Worm (Caenorhabditis elegans) whole organism, L4 larva: ENCODE measurements around the gene Y37H2A.13.

Experiments
- F10B5.3 ChIP-seq: sonication (generic microtip); optimal IDR thresholded peaks from 2 replicates; lab custom pipeline; 2016; ENCODE audit warnings: mild to moderate bottlenecking, missing genetic modification characterization, missing compliant biosample characterization
- ama-1 ChIP-seq: fragments of 150-350 bp; optimal IDR thresholded peaks from 2 replicates; lab custom pipeline; 2014; ENCODE audit warnings: inconsistent platforms, mixed read lengths
- ces-1 ChIP-seq: fragments of 150-350 bp; sonication (generic microtip); optimal IDR thresholded peaks from 4 replicates; lab custom pipeline; 2014; ENCODE audit warnings: missing biosample characterization, missing genetic modification reagents, missing genetic modification characterization
- dve-1 ChIP-seq: sonication (generic microtip); optimal IDR thresholded peaks from 2 replicates; lab custom pipeline; 2017; ENCODE audit warnings: antibody characterized with exemption, mild to moderate bottlenecking, missing genetic modification characterization, missing compliant biosample characterization; ENCODE audit not compliant: insufficient read depth
- lin-13 ChIP-seq: fragments of 150-350 bp; optimal IDR thresholded peaks from 2 replicates; lab custom pipeline; 2014; ENCODE audit warnings: missing biosample characterization, missing genetic modification reagents, missing genetic modification characterization
- mxl-3 ChIP-seq: fragments of 200-800 bp; sonication (Bioruptor generic); optimal IDR thresholded peaks from 2 replicates; lab custom pipeline; 2018; ENCODE audit warnings: mild to moderate bottlenecking, missing genetic modification characterization, missing compliant biosample characterization
- nhr-28 ChIP-seq: fragments of 150-350 bp; optimal IDR thresholded peaks from 2 replicates; lab custom pipeline; 2014; ENCODE audit warnings: missing biosample characterization, missing genetic modification characterization
- nhr-48 ChIP-seq: sonication (generic microtip); optimal IDR thresholded peaks from 2 replicates; lab custom pipeline; 2016; ENCODE audit warnings: mild to moderate bottlenecking, missing genetic modification characterization, missing compliant biosample characterization
- sdz-12 ChIP-seq: fragments of 200-800 bp; sonication (Bioruptor generic); optimal IDR thresholded peaks from 2 replicates; lab custom pipeline; 2018; ENCODE audit warnings: mild to moderate bottlenecking, missing genetic modification characterization, missing compliant biosample characterization
- spr-1 ChIP-seq: sonication (generic microtip); optimal IDR thresholded peaks from 2 replicates; lab custom pipeline; 2016; ENCODE audit warnings: mild to moderate bottlenecking, missing genetic modification characterization, missing compliant biosample characterization
- unc-130 ChIP-seq: sonication (generic microtip); optimal IDR thresholded peaks from 2 replicates; lab custom pipeline; 2016; ENCODE audit warnings: missing genetic modification reagents, missing genetic modification characterization, missing compliant biosample characterization
- zip-11 ChIP-seq: fragments of 200-800 bp; sonication (Bioruptor generic); IDR thresholded peaks from 2 replicates; pipeline ENCODE4 v1.3.6; 2022; ENCODE audit warnings: missing genetic modification characterization, missing compliant biosample characterization
- ztf-11 ChIP-seq: fragments of 150-350 bp; optimal IDR thresholded peaks from 2 replicates; lab custom pipeline; 2014; ENCODE audit warnings: missing biosample characterization, missing genetic modification characterization

DNA sequence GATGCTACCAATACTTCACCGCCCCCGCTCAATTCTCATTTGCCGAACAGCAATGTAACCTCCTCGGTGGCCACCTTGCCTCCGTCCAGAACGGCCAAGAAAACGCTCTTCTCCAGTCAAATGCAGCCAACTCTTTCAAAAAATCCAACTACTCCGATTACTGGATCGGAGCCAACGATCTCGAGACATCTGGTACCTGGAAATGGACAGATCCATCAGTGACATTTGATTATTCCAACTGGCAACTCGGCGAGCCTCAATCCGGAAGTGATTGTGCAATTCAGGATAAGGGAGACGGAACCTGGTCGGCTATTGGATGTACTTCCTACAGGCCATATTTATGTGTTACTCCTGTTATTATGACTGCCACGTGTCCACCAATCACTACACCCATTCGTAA is 15.5 kb downstream of the Y37H2A.13 start:
- TF ChIP-seq ztf-11 (no peak), nhr-28 (tag; lab: Kevin White, UChicago) (no peak), mxl-3 (GFP tag; lab: Kevin White, UChicago) (no peak), ces-1 (GFP tag; lab: Kevin White, UChicago) (no peak), nhr-48 (no peak), sdz-12 (GFP tag; lab: Kevin White, UChicago) (no peak), zip-11 (GFP tag; lab: Robert Waterston, UW) (no peak), unc-130 (GFP tag; lab: Kevin White, UChicago) (no peak), lin-13 (GFP tag; lab: Kevin White, UChicago) (no peak), F10B5.3 (no peak), dve-1 (tag; lab: Kevin White, UChicago) (no peak), spr-1 (no peak), ama-1 (lab: Kevin White, UChicago) (no peak)
